Worm (Caenorhabditis elegans) whole organism, L3 larva: ENCODE results near the gene gar-1.

Experiments
- R02D3.7 ChIP-seq: fragments of 150-350 bp; optimal IDR thresholded peaks from 2 replicates; lab custom pipeline; 2014; ENCODE audit warnings: missing biosample characterization, missing genetic modification characterization
- ZK546.5 ChIP-seq: sonication (generic microtip); optimal IDR thresholded peaks from 2 replicates; lab custom pipeline; 2017; ENCODE audit warnings: missing biosample characterization, missing genetic modification characterization
- aly-2 ChIP-seq: fragments of 150-350 bp; optimal IDR thresholded peaks from 2 replicates; lab custom pipeline; 2014; ENCODE audit warnings: missing biosample characterization, missing genetic modification characterization
- ceh-16 ChIP-seq: sonication (generic microtip); optimal IDR thresholded peaks from 2 replicates; lab custom pipeline; 2017; ENCODE audit warnings: missing biosample characterization, missing genetic modification characterization
- ceh-28 ChIP-seq: fragments of 150-350 bp; optimal IDR thresholded peaks from 2 replicates; lab custom pipeline; 2014; ENCODE audit warnings: missing biosample characterization, missing genetic modification reagents, missing genetic modification characterization
- ceh-82 ChIP-seq: fragments of 150-350 bp; optimal IDR thresholded peaks from 2 replicates; lab custom pipeline; 2014; ENCODE audit warnings: missing biosample characterization, missing genetic modification characterization
- ceh-9 ChIP-seq: sonication (generic microtip); optimal IDR thresholded peaks from 2 replicates; lab custom pipeline; 2018; ENCODE audit warnings: missing biosample characterization, missing genetic modification characterization
- daf-12 ChIP-seq: fragments of 150-350 bp; optimal IDR thresholded peaks from 2 replicates; lab custom pipeline; 2014; ENCODE audit warnings: missing biosample characterization, missing genetic modification reagents, missing genetic modification characterization
- egl-5 ChIP-seq: fragments of 150-350 bp; optimal IDR thresholded peaks from 2 replicates; lab custom pipeline; 2017; ENCODE audit warnings: missing biosample characterization, missing genetic modification reagents, missing genetic modification characterization, inconsistent platforms
- elt-1 ChIP-seq: fragments of 150-350 bp; optimal IDR thresholded peaks from 2 replicates; lab custom pipeline; 2014; ENCODE audit warnings: missing biosample characterization, missing genetic modification characterization
- elt-2 ChIP-seq: sonication (generic microtip); optimal IDR thresholded peaks from 2 replicates; lab custom pipeline; 2016; ENCODE audit warnings: missing genetic modification reagents, mild to moderate bottlenecking, missing genetic modification characterization, missing compliant biosample characterization
- eor-1 ChIP-seq, 2 experiments: fragments of 150-350 bp; optimal IDR thresholded peaks; 2 replicates each; lab custom pipeline; 2014 to 2018; ENCODE audit warnings: missing biosample characterization in 2 of 2, missing genetic modification characterization in 2 of 2
- fkh-10 ChIP-seq: sonication (generic microtip); optimal IDR thresholded peaks from 2 replicates; lab custom pipeline; 2017; ENCODE audit warnings: missing biosample characterization, missing genetic modification reagents, missing genetic modification characterization
- fkh-2 ChIP-seq: fragments of 150-350 bp; optimal IDR thresholded peaks from 2 replicates; lab custom pipeline; 2014; ENCODE audit warnings: missing biosample characterization, missing genetic modification reagents, missing genetic modification characterization
- fos-1 ChIP-seq: fragments of 150-350 bp; optimal IDR thresholded peaks from 2 replicates; lab custom pipeline; 2014; ENCODE audit warnings: missing biosample characterization, missing genetic modification characterization
- hmg-11 ChIP-seq: sonication (generic microtip); optimal IDR thresholded peaks from 2 replicates; lab custom pipeline; 2016; ENCODE audit warnings: missing genetic modification characterization, missing compliant biosample characterization
- jun-1 ChIP-seq: fragments of 150-350 bp; optimal IDR thresholded peaks from 2 replicates; lab custom pipeline; 2014; ENCODE audit warnings: missing biosample characterization, missing genetic modification reagents, missing genetic modification characterization
- lin-39 ChIP-seq: fragments of 150-350 bp; optimal IDR thresholded peaks from 2 replicates; lab custom pipeline; 2018; ENCODE audit warnings: missing biosample characterization, missing genetic modification reagents, missing genetic modification characterization
- lsy-12 ChIP-seq: sonication (generic microtip); optimal IDR thresholded peaks from 2 replicates; lab custom pipeline; 2016; ENCODE audit warnings: mild to moderate bottlenecking, missing genetic modification characterization, missing compliant biosample characterization
- mdl-1 ChIP-seq: fragments of 150-350 bp; optimal IDR thresholded peaks from 2 replicates; lab custom pipeline; 2014; ENCODE audit warnings: missing biosample characterization, missing genetic modification characterization
- nfya-1 ChIP-seq: sonication (generic microtip); optimal IDR thresholded peaks from 2 replicates; lab custom pipeline; 2017; ENCODE audit warnings: missing genetic modification characterization, mild to moderate bottlenecking, missing compliant biosample characterization, antibody characterized with exemption, moderate library complexity; ENCODE audit not compliant: insufficient read depth
- nhr-11 ChIP-seq: fragments of 150-350 bp; optimal IDR thresholded peaks from 2 replicates; lab custom pipeline; 2014; ENCODE audit warnings: missing biosample characterization, missing genetic modification characterization
- nhr-12 ChIP-seq: fragments of 150-350 bp; optimal IDR thresholded peaks from 2 replicates; lab custom pipeline; 2014; ENCODE audit warnings: missing biosample characterization, missing genetic modification characterization
- nhr-23 ChIP-seq: fragments of 150-350 bp; optimal IDR thresholded peaks from 2 replicates; lab custom pipeline; 2014; ENCODE audit warnings: missing biosample characterization, missing genetic modification reagents, missing genetic modification characterization
- nhr-237 ChIP-seq: fragments of 150-350 bp; optimal IDR thresholded peaks from 2 replicates; lab custom pipeline; 2014; ENCODE audit warnings: missing biosample characterization, missing genetic modification characterization
- nhr-28 ChIP-seq: fragments of 150-350 bp; optimal IDR thresholded peaks from 2 replicates; lab custom pipeline; 2014; ENCODE audit warnings: missing biosample characterization, missing genetic modification characterization
- nhr-43 ChIP-seq: sonication (generic microtip); optimal IDR thresholded peaks from 2 replicates; lab custom pipeline; 2016; ENCODE audit warnings: mild to moderate bottlenecking, missing genetic modification characterization, missing compliant biosample characterization; ENCODE audit not compliant: poor library complexity, severe bottlenecking
- nhr-67 ChIP-seq: fragments of 150-350 bp; optimal IDR thresholded peaks from 2 replicates; lab custom pipeline; 2014; ENCODE audit warnings: missing biosample characterization, missing genetic modification characterization
- nhr-76 ChIP-seq: fragments of 150-350 bp; sonication (generic microtip); optimal IDR thresholded peaks from 5 replicates; lab custom pipeline; 2014; ENCODE audit warnings: missing biosample characterization, missing genetic modification characterization
- pha-4 ChIP-seq: fragments of 150-350 bp; optimal IDR thresholded peaks from 2 replicates; lab custom pipeline; 2014; ENCODE audit warnings: missing biosample characterization, missing genetic modification reagents, missing genetic modification characterization
- sea-2 ChIP-seq: fragments of 150-350 bp; sonication (generic microtip); optimal IDR thresholded peaks from 4 replicates; lab custom pipeline; 2014; ENCODE audit warnings: missing biosample characterization, missing genetic modification reagents, missing genetic modification characterization
- skn-1 ChIP-seq: fragments of 150-350 bp; optimal IDR thresholded peaks from 2 replicates; lab custom pipeline; 2014; ENCODE audit warnings: missing biosample characterization, missing genetic modification characterization
- snpc-4 ChIP-seq: fragments of 150-350 bp; optimal IDR thresholded peaks from 2 replicates; lab custom pipeline; 2014; ENCODE audit warnings: missing biosample characterization, missing genetic modification characterization
- tbx-2 ChIP-seq: sonication (generic microtip); optimal IDR thresholded peaks from 2 replicates; lab custom pipeline; 2016; ENCODE audit warnings: mild to moderate bottlenecking, missing genetic modification characterization, missing compliant biosample characterization
- unc-39 ChIP-seq: sonication (generic microtip); optimal IDR thresholded peaks from 4 replicates; lab custom pipeline; 2017; ENCODE audit warnings: missing biosample characterization, missing genetic modification characterization
- ztf-4 ChIP-seq: fragments of 150-350 bp; optimal IDR thresholded peaks from 2 replicates; lab custom pipeline; 2014; ENCODE audit warnings: missing biosample characterization, missing genetic modification characterization

gar-1 gene

ce11 chrX:6440464-6440863 lies 44.2 kb downstream of the gar-1 start, which contains the start of gene K10C2.14:
TSS of gene K10C2.14 (minus strand) at chrX:6440564.
- no peak for TF ChIP-seq lsy-12
- no peak for TF ChIP-seq ceh-82 (tag; lab: Kevin White, UChicago)
- TF ChIP-seq snpc-4 (tag; lab: Kevin White, UChicago), result no peak
- TF ChIP-seq ceh-28 (tag; lab: Kevin White, UChicago), result no peak
- no peak for TF ChIP-seq R02D3.7 (tag; lab: Kevin White, UChicago)
- TF ChIP-seq ceh-16 (tag; lab: Kevin White, UChicago), result no peak
- no peak for TF ChIP-seq jun-1 (tag; lab: Kevin White, UChicago)
- no peak for TF ChIP-seq sea-2 (GFP tag; lab: Kevin White, UChicago)
- no peak for TF ChIP-seq eor-1 (tag; optimal IDR thresholded peaks at IDR 0.05; lab: Kevin White, UChicago)
- TF ChIP-seq skn-1 (tag; lab: Kevin White, UChicago), result no peak
- no peak for TF ChIP-seq egl-5
- no peak for TF ChIP-seq hmg-11 (tag; lab: Kevin White, UChicago)

ce11 chrX:6437545-6437944 lies 47.1 kb downstream of the gar-1 start, which contains the start of gene K10C2.8:
TSS of gene K10C2.8 (minus strand) at chrX:6437645.
- TF ChIP-seq eor-1 (tag; optimal IDR thresholded peaks at IDR 0.05; lab: Kevin White, UChicago), result no peak
- no peak for TF ChIP-seq lin-39
- TF ChIP-seq fkh-10 (GFP tag; lab: Kevin White, UChicago), result no peak
- no peak for TF ChIP-seq nhr-28 (tag; lab: Kevin White, UChicago)
- TF ChIP-seq unc-39 (tag; lab: Kevin White, UChicago), result no peak
- no peak for TF ChIP-seq mdl-1
- no peak for TF ChIP-seq fkh-2 (tag; lab: Kevin White, UChicago)
- TF ChIP-seq nhr-76 (tag; lab: Kevin White, UChicago), result no peak
- no peak for TF ChIP-seq pha-4 (tag; lab: Kevin White, UChicago)
- TF ChIP-seq ceh-82 (tag; lab: Kevin White, UChicago), result no peak
- TF ChIP-seq nhr-23 (tag; lab: Kevin White, UChicago), result no peak
- TF ChIP-seq elt-2, result no peak
- TF ChIP-seq jun-1 (tag; lab: Kevin White, UChicago), result no peak
- no peak for TF ChIP-seq nhr-43 (tag; lab: Kevin White, UChicago)

DNA sequence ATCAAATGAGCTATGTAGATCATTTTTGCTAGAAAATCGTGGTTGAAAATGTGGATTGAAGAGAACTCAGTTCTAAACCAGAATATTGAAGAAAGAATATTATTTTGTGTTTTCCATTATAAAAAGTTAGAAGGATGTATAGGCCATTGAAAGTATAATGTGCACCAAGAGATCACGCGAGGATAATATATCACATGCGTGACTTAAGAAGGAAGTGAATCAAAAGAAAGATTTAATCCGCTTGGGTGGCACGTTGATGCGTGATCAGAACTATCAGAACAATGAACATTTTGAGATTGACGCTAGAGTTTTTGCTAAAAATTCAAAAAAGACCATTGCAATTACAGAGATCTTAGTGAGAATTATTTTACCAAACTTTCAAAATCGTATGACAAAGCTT lies 48.9 kb downstream of the gar-1 start:
- TF ChIP-seq ceh-9 (tag; lab: Kevin White, UChicago), result no peak
- TF ChIP-seq sea-2 (GFP tag; lab: Kevin White, UChicago), result no peak
- TF ChIP-seq unc-39 (tag; lab: Kevin White, UChicago), result no peak
- TF ChIP-seq nhr-12 (tag; lab: Kevin White, UChicago), result no peak
- no peak for TF ChIP-seq hmg-11 (tag; lab: Kevin White, UChicago)
- TF ChIP-seq lsy-12, result no peak
- no peak for TF ChIP-seq fos-1 (tag; lab: Kevin White, UChicago)
- no peak for TF ChIP-seq jun-1 (tag; lab: Kevin White, UChicago)
- TF ChIP-seq fkh-2 (tag; lab: Kevin White, UChicago), result no peak
- TF ChIP-seq lin-39, result no peak
- TF ChIP-seq nhr-237, result no peak
- no peak for TF ChIP-seq nhr-28 (tag; lab: Kevin White, UChicago)
- TF ChIP-seq ZK546.5 (tag; lab: Kevin White, UChicago), result no peak
- TF ChIP-seq tbx-2 (tag; lab: Kevin White, UChicago), result no peak
- no peak for TF ChIP-seq ztf-4 (tag; lab: Kevin White, UChicago)
- TF ChIP-seq daf-12, result no peak
- TF ChIP-seq elt-1 (tag; lab: Kevin White, UChicago), result no peak
- TF ChIP-seq, all 47 proteins: peak for 0

ce11 chrX:6433688-6434087 lies 51.0 kb downstream of the gar-1 start, which contains the start of gene K10C2.2:
TSS of gene K10C2.2 (minus strand) at chrX:6433788.
- TF ChIP-seq ceh-82 (tag; lab: Kevin White, UChicago) (no peak), nhr-11 (tag; lab: Kevin White, UChicago) (no peak), nhr-12 (tag; lab: Kevin White, UChicago) (no peak), nfya-1 (tag; lab: Kevin White, UChicago) (no peak), fkh-2 (tag; lab: Kevin White, UChicago) (no peak), jun-1 (tag; lab: Kevin White, UChicago) (no peak), lsy-12 (no peak), nhr-67 (tag; lab: Kevin White, UChicago) (no peak), ceh-28 (tag; lab: Kevin White, UChicago) (no peak), nhr-43 (tag; lab: Kevin White, UChicago) (no peak), aly-2 (no peak)
